Fruit fly (Drosophila melanogaster): Measurements from ENCODE around the gene Spn77Bc.
A peak's percentile ranks its signal among the peaks of the same experiment; 100 is the strongest.

Spn77Bc gene

dm6 chr3L:20302081-20302630 is 40.3 kb upstream of the Spn77Bc start, which contains the start of gene Pex23 (continued):
- TF ChIP-seq CG33557 (GFP tag; optimal IDR thresholded peaks at IDR 0.05) (peak; percentile 45), nom (GFP tag; optimal IDR thresholded peaks at IDR 0.05) (no peak), Hmr (GFP tag; optimal IDR thresholded peaks at IDR 0.05) (peak; percentile 81), CG9876 (GFP tag; optimal IDR thresholded peaks at IDR 0.05) (peak; percentile 53), jumu (GFP tag; optimal IDR thresholded peaks at IDR 0.05) (peak; percentile 46), bowl (GFP tag; IDR thresholded peaks at IDR 0.05) (no peak), CG34422 (GFP tag; IDR thresholded peaks at IDR 0.05) (peak; percentile 87), h (optimal IDR thresholded peaks at IDR 0.05) (no peak), tio (GFP tag; optimal IDR thresholded peaks at IDR 0.05) (no peak), sisA (GFP tag; IDR thresholded peaks at IDR 0.05) (peak; percentile 81), CG9932 (GFP tag; IDR thresholded peaks at IDR 0.05) (peak; percentile 93), vnd (GFP tag; IDR thresholded peaks at IDR 0.05; ENCODE audit: partially characterized antibody) (peak; percentile 98), CG9437 (GFP tag; optimal IDR thresholded peaks at IDR 0.05) (peak; percentile 60), sima (GFP tag; optimal IDR thresholded peaks at IDR 0.05) (no peak), CG17361 (GFP tag; IDR thresholded peaks at IDR 0.05) (peak; percentile 82), gfzf (GFP tag; optimal IDR thresholded peaks at IDR 0.05) (peak; percentile 29), CG6854 (GFP tag; optimal IDR thresholded peaks at IDR 0.05) (no peak), al (GFP tag; IDR thresholded peaks at IDR 0.05) (peak; percentile 78), CG10979 (tag; optimal IDR thresholded peaks at IDR 0.05) (peak; percentile 69), Kr (GFP tag; optimal IDR thresholded peaks at IDR 0.05) (no peak), CG8290 (GFP tag; optimal IDR thresholded peaks at IDR 0.05) (peak; percentile 89), CG8290 (tag; optimal IDR thresholded peaks at IDR 0.05) (peak; percentile 49 to 87), CG4360 (GFP tag; IDR thresholded peaks at IDR 0.05) (peak; percentile 83), fd3F (GFP tag; optimal IDR thresholded peaks at IDR 0.05) (peak; percentile 67), seq (GFP tag; IDR thresholded peaks at IDR 0.05) (peak; percentile 71), CG8388 (GFP tag; optimal IDR thresholded peaks at IDR 0.05) (peak; percentile 74), CG15479 (GFP tag; optimal IDR thresholded peaks at IDR 0.05) (no peak), salm (tag; optimal IDR thresholded peaks at IDR 0.05) (peak; percentile 15), CG14050 (GFP tag; IDR thresholded peaks at IDR 0.05) (peak; percentile 69), CG7987 (GFP tag; optimal IDR thresholded peaks at IDR 0.05) (peak; percentile 56), CG17829 (tag; optimal IDR thresholded peaks at IDR 0.05) (peak; percentile 87), crol (GFP tag; IDR thresholded peaks at IDR 0.05) (no peak), Dll (GFP tag; IDR thresholded peaks at IDR 0.05; ENCODE audit: partially characterized antibody) (peak; percentile 99), CG13287 (GFP tag; IDR thresholded peaks at IDR 0.05; ENCODE audit: partially characterized antibody) (peak; percentile 99), esg (GFP tag; conservative IDR thresholded peaks at IDR 0.05) (peak; percentile 73), psq (GFP tag; optimal IDR thresholded peaks at IDR 0.05) (peak; percentile 63), Dip3 (GFP tag; optimal IDR thresholded peaks at IDR 0.05) (peak; percentile 77), HmgD (GFP tag; optimal IDR thresholded peaks at IDR 0.05) (peak; percentile 49), CG11085 (GFP tag; IDR thresholded peaks at IDR 0.05) (peak; percentile 74), CG10267 (tag; optimal IDR thresholded peaks at IDR 0.05) (peak; percentile 95), CG6654 (GFP tag; optimal IDR thresholded peaks at IDR 0.05) (peak; percentile 9), cas (GFP tag; IDR thresholded peaks at IDR 0.05) (peak; percentile 73), br (optimal IDR thresholded peaks at IDR 0.05) (no peak), p53 (GFP tag; optimal IDR thresholded peaks at IDR 0.05) (no peak), Gug (GFP tag; IDR thresholded peaks at IDR 0.05) (peak; percentile 77; the same call in 3 of the 4 replicates), cato (GFP tag; optimal IDR thresholded peaks at IDR 0.05; ENCODE audit: borderline replicate concordance) (peak; percentile 67), peb (GFP tag; IDR thresholded peaks at IDR 0.05) (peak; percentile 77), CG2202 (tag; optimal IDR thresholded peaks at IDR 0.05) (peak; percentile 49), CG31224 (GFP tag; IDR thresholded peaks at IDR 0.05) (peak; percentile 67), lbe (GFP tag; optimal IDR thresholded peaks at IDR 0.05) (peak; percentile 81), Awh (GFP tag; IDR thresholded peaks at IDR 0.05) (no peak), Camta (GFP tag; optimal IDR thresholded peaks at IDR 0.05) (peak; percentile 72)
